Worm (Caenorhabditis elegans) whole organism, early embryonic: ENCODE data around the gene nhr-263.

Source experiments
- B0310.2 ChIP-seq: sonication (generic microtip); optimal IDR thresholded peaks from 2 replicates; lab custom pipeline; 2016; ENCODE audit warnings: mild to moderate bottlenecking, missing genetic modification characterization, missing compliant biosample characterization
- F13C5.2 ChIP-seq: sonication (generic microtip); optimal IDR thresholded peaks from 2 replicates; lab custom pipeline; 2017; ENCODE audit warnings: mild to moderate bottlenecking, missing genetic modification characterization, inconsistent platforms, missing compliant biosample characterization
- aly-1 ChIP-seq: sonication (generic microtip); optimal IDR thresholded peaks from 2 replicates; lab custom pipeline; 2016; ENCODE audit warnings: missing genetic modification characterization, missing compliant biosample characterization
- ama-1 ChIP-seq: fragments of 150-350 bp; optimal IDR thresholded peaks from 2 replicates; lab custom pipeline; 2014
- ceh-13 ChIP-seq: fragments of 200-800 bp; sonication (Bioruptor generic); optimal IDR thresholded peaks from 2 replicates; lab custom pipeline; 2018; ENCODE audit warnings: mild to moderate bottlenecking, missing genetic modification characterization, missing compliant biosample characterization
- ceh-36 ChIP-seq: sonication (generic microtip); optimal IDR thresholded peaks from 2 replicates; lab custom pipeline; 2016; ENCODE audit warnings: missing genetic modification characterization, inconsistent platforms, missing compliant biosample characterization
- ets-7 ChIP-seq: sonication (generic microtip); optimal IDR thresholded peaks from 2 replicates; lab custom pipeline; 2016; ENCODE audit warnings: missing genotype, missing genetic modification characterization, missing compliant biosample characterization
- flt-1 ChIP-seq: fragments of 200-800 bp; sonication (Bioruptor generic); IDR thresholded peaks from 2 replicates; pipeline ENCODE4 v1.3.6; 2022; ENCODE audit warnings: missing genetic modification characterization, missing compliant biosample characterization
- hmbx-1 ChIP-seq: sonication (generic microtip); optimal IDR thresholded peaks from 2 replicates; lab custom pipeline; 2016; ENCODE audit warnings: mild to moderate bottlenecking, missing genetic modification characterization, missing compliant biosample characterization
- hmg-4 ChIP-seq: fragments of 200-800 bp; sonication (Bioruptor generic); optimal IDR thresholded peaks from 2 replicates; lab custom pipeline; 2018; ENCODE audit warnings: mild to moderate bottlenecking, missing genetic modification characterization, missing compliant biosample characterization
- hnd-1 ChIP-seq: sonication (generic microtip); optimal IDR thresholded peaks from 2 replicates; lab custom pipeline; 2016; ENCODE audit warnings: missing genetic modification characterization, missing compliant biosample characterization
- pes-1 ChIP-seq: fragments of 200-800 bp; sonication (Bioruptor generic); IDR thresholded peaks from 2 replicates; pipeline ENCODE4 v1.3.6; 2022; ENCODE audit warnings: missing genetic modification reagents, missing genetic modification characterization, missing compliant biosample characterization
- scrt-1 ChIP-seq: fragments of 200-800 bp; sonication (Bioruptor generic); IDR thresholded peaks from 2 replicates; pipeline ENCODE4 v1.3.6; 2022; ENCODE audit warnings: missing genetic modification characterization, missing compliant biosample characterization
- sea-1 ChIP-seq: fragments of 200-800 bp; sonication (Bioruptor generic); conservative IDR thresholded peaks from 2 replicates; pipeline ENCODE4 v1.3.6; 2022; ENCODE audit warnings: missing genetic modification characterization, missing compliant biosample characterization
- tbx-11 ChIP-seq: fragments of 200-800 bp; sonication (Bioruptor generic); IDR thresholded peaks from 2 replicates; pipeline ENCODE4 v1.3.6; 2022; ENCODE audit warnings: missing genetic modification characterization, missing compliant biosample characterization
- tbx-37 ChIP-seq: fragments of 200-800 bp; sonication (Bioruptor generic); conservative IDR thresholded peaks from 2 replicates; pipeline ENCODE4 v1.3.6; 2022; ENCODE audit warnings: missing genetic modification reagents, missing genetic modification characterization, missing compliant biosample characterization
- tra-4 ChIP-seq: sonication (generic microtip); optimal IDR thresholded peaks from 2 replicates; lab custom pipeline; 2017; ENCODE audit warnings: missing genetic modification characterization, missing compliant biosample characterization

Gene nhr-263

DNA sequence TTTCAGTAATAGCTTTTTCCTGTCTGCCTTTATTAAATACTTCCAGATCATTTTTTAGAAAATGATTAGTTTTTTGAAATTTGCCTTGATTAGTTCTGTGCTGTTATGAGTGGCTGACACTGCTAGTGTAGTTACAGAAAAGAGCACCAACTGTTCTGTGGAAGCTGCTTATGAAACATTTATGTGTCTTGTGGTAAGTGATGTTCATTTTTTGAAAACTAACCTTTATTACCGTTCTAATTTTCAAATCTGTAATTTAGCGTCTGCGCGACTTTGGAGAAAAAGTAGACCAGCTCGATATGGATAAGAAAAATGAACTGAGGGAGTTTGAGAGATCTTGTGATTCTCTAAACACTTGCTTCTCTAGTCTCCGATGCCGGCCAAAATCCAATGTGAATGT lies 27.7 kb upstream of the nhr-263 start, which contains the start of gene srj-14:
TSS of gene srj-14 (plus strand) at position 131 of the 400 bp plus-strand sequence.
- TF ChIP-seq hmbx-1 (tag; lab: Kevin White, UChicago) (no peak), B0310.2 (no peak), tbx-37 (GFP tag; lab: Robert Waterston, UW) (no peak), flt-1 (GFP tag; lab: Robert Waterston, UW) (no peak), tbx-11 (GFP tag; lab: Robert Waterston, UW) (no peak), ceh-36 (tag; lab: Kevin White, UChicago) (no peak), scrt-1 (GFP tag; lab: Robert Waterston, UW) (no peak), pes-1 (GFP tag; lab: Robert Waterston, UW) (no peak), hnd-1 (tag; lab: Kevin White, UChicago) (no peak), ceh-13 (GFP tag; lab: Kevin White, UChicago) (no peak), ama-1 (lab: Kevin White, UChicago) (no peak), tra-4 (tag; lab: Kevin White, UChicago) (no peak), sea-1 (no peak), aly-1 (tag; lab: Kevin White, UChicago) (no peak), ets-7 (tag; lab: Kevin White, UChicago) (no peak), hmg-4 (GFP tag; lab: Kevin White, UChicago) (no peak), F13C5.2 (tag; lab: Kevin White, UChicago) (no peak)

DNA sequence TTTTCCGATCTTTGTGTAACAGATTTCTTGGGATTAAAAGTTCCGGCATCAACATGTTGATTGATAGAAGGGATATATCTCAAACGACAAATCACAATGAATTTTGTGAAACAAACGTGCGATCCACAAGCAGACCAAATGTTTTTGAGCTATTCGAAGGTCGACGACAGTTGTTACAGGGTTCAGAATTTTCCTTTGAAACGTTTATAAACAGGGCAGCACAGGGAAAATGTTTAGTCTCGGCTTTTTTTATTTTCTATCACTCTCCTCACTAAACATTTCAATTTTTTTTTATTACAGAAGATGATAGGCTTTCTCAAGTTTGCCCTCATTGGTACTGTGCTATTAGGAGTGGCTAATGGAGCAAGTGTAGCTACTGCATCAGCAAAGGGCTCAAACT lies 23.1 kb upstream of the nhr-263 start, which contains the start of gene exc-13:
TSS of gene exc-13 (plus strand) at position 301 of the 400 bp plus-strand sequence.
- TF ChIP-seq tra-4 (tag; lab: Kevin White, UChicago) (no peak), hmg-4 (GFP tag; lab: Kevin White, UChicago) (no peak), ceh-13 (GFP tag; lab: Kevin White, UChicago) (no peak), scrt-1 (GFP tag; lab: Robert Waterston, UW) (no peak), ama-1 (lab: Kevin White, UChicago) (no peak), tbx-11 (GFP tag; lab: Robert Waterston, UW) (no peak), tbx-37 (GFP tag; lab: Robert Waterston, UW) (no peak), pes-1 (GFP tag; lab: Robert Waterston, UW) (no peak), flt-1 (GFP tag; lab: Robert Waterston, UW) (no peak), ets-7 (tag; lab: Kevin White, UChicago) (no peak), hnd-1 (tag; lab: Kevin White, UChicago) (no peak), F13C5.2 (tag; lab: Kevin White, UChicago) (no peak), B0310.2 (no peak), sea-1 (no peak), aly-1 (tag; lab: Kevin White, UChicago) (no peak), hmbx-1 (tag; lab: Kevin White, UChicago) (no peak), ceh-36 (tag; lab: Kevin White, UChicago) (no peak)

DNA sequence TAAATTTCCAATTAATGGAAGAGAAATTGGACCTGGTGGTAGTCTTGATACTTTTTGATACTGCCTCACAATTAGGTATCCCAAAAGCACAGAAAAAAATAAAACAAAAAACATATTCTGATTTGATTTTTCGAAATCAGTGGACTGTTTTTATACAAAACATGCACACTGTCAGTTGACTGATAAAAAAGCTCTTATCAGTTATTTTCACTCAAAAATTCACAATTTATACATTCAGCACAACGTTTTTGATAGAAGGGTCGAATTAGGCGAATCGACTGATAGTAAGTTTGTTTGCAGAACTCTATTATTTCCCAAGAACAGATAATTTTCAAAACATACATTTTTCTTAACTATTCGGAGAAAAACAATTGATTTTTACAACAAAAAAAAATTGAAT lies 22.2 kb upstream of the nhr-263 start, which contains the start of gene cyp-35A2:
TSS of gene cyp-35A2 (minus strand) at position 124 of the 400 bp plus-strand sequence.
- TF ChIP-seq sea-1 (no peak), hmg-4 (GFP tag; lab: Kevin White, UChicago) (no peak), ama-1 (lab: Kevin White, UChicago) (no peak), tra-4 (tag; lab: Kevin White, UChicago) (no peak), tbx-37 (GFP tag; lab: Robert Waterston, UW) (no peak), hmbx-1 (tag; lab: Kevin White, UChicago) (no peak), hnd-1 (tag; lab: Kevin White, UChicago) (no peak), B0310.2 (no peak), scrt-1 (GFP tag; lab: Robert Waterston, UW) (no peak), F13C5.2 (tag; lab: Kevin White, UChicago) (no peak), flt-1 (GFP tag; lab: Robert Waterston, UW) (no peak), tbx-11 (GFP tag; lab: Robert Waterston, UW) (no peak)

DNA sequence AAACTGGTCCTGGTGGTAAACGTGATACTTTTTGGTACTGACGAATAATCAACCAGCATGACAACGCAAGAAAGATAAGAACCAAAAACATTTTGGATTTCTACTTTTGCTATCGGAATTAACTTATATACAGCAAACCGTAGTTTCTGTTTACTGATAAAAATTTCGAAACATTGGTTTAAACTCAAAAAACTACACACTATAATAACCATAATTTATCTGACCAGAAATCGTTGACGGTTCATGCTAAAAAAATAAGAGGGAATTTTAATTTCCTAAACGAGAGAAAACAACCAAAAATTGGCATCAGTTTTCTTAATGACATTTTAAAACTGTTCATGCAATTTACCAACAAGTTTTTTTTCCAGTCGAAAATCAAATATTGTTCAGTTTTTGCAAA lies 19.8 kb upstream of the nhr-263 start, which contains the start of gene cyp-35A1:
TSS of gene cyp-35A1 (minus strand) at position 101 of the 400 bp plus-strand sequence.
- TF ChIP-seq flt-1 (GFP tag; lab: Robert Waterston, UW) (no peak), pes-1 (GFP tag; lab: Robert Waterston, UW) (no peak), scrt-1 (GFP tag; lab: Robert Waterston, UW) (no peak), tra-4 (tag; lab: Kevin White, UChicago) (no peak), sea-1 (no peak), ceh-13 (GFP tag; lab: Kevin White, UChicago) (no peak), hmg-4 (GFP tag; lab: Kevin White, UChicago) (no peak), tbx-37 (GFP tag; lab: Robert Waterston, UW) (no peak), hmbx-1 (tag; lab: Kevin White, UChicago) (no peak), tbx-11 (GFP tag; lab: Robert Waterston, UW) (no peak), aly-1 (tag; lab: Kevin White, UChicago) (no peak), F13C5.2 (tag; lab: Kevin White, UChicago) (no peak), ama-1 (lab: Kevin White, UChicago) (no peak), hnd-1 (tag; lab: Kevin White, UChicago) (no peak), B0310.2 (no peak)

DNA sequence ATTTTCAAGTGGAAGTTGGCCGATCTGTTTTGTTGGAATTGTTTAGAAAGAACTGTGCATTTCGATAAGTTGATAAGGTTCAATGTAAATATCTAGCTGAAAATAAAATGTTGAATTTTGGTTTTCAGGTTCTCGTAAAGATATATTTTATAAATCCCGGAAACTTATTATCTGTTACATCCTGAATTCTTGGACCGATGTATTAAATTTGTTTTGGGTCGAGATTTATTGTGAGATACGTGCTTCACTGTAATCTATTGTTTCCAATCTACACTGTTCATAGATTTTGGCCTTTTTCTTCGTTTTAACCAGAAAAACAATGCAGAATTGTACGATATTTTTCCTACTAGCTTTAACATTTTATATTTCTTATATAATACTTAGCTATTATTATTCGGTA lies 15.3 kb upstream of the nhr-263 start, which contains the start of gene C03G6.6:
TSS of gene C03G6.6 (plus strand) at position 301 of the 400 bp plus-strand sequence.
- TF ChIP-seq pes-1 (GFP tag; lab: Robert Waterston, UW), result no peak

DNA sequence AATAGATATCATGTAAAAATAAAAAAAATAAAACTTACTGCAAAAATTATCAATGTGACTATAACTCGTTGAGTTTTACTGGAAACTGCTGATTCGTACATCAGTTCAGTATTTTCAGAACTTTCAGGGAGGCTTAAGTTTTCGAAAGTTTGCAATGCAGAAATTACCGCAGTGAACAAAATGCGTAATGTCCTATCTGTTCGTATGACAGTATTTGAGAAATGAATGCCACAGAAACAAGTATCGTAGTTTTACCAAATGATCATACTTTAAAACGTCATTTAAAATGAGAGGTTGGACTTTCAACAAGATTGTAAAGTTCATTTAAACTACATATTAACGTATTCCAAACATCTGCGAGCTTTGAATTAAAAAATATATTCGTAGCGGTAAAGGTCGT lies 14.8 kb upstream of the nhr-263 start, which contains the start of gene C03G6.21:
TSS of gene C03G6.21 (minus strand) at position 101 of the 400 bp plus-strand sequence.
- no peak for TF ChIP-seq ceh-13 (GFP tag; lab: Kevin White, UChicago)
- no peak for TF ChIP-seq pes-1 (GFP tag; lab: Robert Waterston, UW)
- TF ChIP-seq flt-1 (GFP tag; lab: Robert Waterston, UW), result no peak

DNA sequence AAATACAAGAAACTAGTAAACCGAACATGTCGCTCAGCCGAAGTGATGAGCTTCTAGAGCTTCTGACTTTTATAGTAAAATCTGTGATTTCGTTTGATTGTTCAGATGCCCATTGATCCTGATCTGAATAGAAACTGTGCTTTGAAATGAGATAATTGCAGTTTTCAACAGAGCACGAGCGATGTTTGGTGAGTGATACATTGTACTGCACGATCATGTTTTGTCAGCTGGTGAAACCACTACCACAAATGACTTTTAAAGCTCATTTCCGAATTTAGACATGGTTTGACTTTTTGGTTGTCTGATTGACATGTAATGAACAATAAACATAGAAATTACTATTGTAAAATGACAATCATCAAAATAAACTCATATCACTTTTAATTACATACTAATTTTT lies 13.6 kb upstream of the nhr-263 start, which contains the start of gene tag-293:
TSS of gene tag-293 (minus strand) at position 101 of the 400 bp plus-strand sequence.
- TF ChIP-seq tbx-37 (GFP tag; lab: Robert Waterston, UW), result no peak
- TF ChIP-seq ets-7 (tag; lab: Kevin White, UChicago), result no peak
- no peak for TF ChIP-seq flt-1 (GFP tag; lab: Robert Waterston, UW)
- TF ChIP-seq hmg-4 (GFP tag; lab: Kevin White, UChicago), result no peak
- TF ChIP-seq aly-1 (tag; lab: Kevin White, UChicago), result no peak
